Worm (Caenorhabditis elegans): ENCODE data around the gene ptl-1.

DNA sequence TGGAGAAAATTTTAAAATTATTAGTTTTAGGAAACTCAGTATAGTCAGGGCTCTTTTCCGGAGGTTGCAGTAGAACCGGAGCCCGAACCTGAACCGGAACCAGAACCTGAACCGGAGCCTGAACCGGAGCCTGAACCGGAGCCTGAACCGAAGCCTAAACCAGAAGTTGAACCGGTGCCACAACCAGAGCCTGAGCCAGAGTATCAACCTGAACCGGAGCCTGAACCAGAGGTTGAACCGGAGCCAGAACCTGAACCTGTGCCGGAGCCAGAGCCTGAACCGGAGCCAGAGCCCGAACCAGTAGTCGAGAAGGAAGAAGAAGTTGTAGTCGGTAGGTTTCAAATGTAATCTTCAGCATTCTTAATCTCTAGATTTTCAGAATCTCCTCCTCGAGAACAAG is 3.5 kb downstream of the ptl-1 start:
- TF ChIP-seq sox-4 (tag; optimal IDR thresholded peaks at IDR 0.05) (no peak), C08G9.2 (tag; optimal IDR thresholded peaks at IDR 0.05) (no peak), dve-1 (tag; optimal IDR thresholded peaks at IDR 0.05) (no peak), rnt-1 (tag; optimal IDR thresholded peaks at IDR 0.05) (no peak), pha-4 (tag; optimal IDR thresholded peaks at IDR 0.05) (no peak), tbx-2 (tag; optimal IDR thresholded peaks at IDR 0.05) (no peak)
